Worm (Caenorhabditis elegans) whole organism, L4/young adult: ENCODE results near the gene ser-6.

Experiments
- dao-5 ChIP-seq: sonication (generic microtip); optimal IDR thresholded peaks from 2 replicates; lab custom pipeline; 2016; ENCODE audit warnings: missing genotype, missing genetic modification characterization, moderate library complexity, missing compliant biosample characterization
- him-1 ChIP-seq: sonication (generic microtip); optimal IDR thresholded peaks from 2 replicates; lab custom pipeline; 2016; ENCODE audit warnings: missing genotype, missing genetic modification reagents, missing genetic modification characterization, missing compliant biosample characterization

- TF ChIP-seq dao-5 (no peak), him-1 (no peak)
Measured at ce11 chrIV:2922196-2922595, 37.7 kb upstream of the ser-6 start, which contains the start of gene fbxc-45.
